Worm (Caenorhabditis elegans) whole organism, L2 larva: ENCODE results near the gene ogt-1.

ENCODE experiments used
- ZK546.5 ChIP-seq: sonication (generic microtip); optimal IDR thresholded peaks from 2 replicates; lab custom pipeline; 2017; ENCODE audit warnings: missing biosample characterization, missing genetic modification characterization
- alr-1 ChIP-seq: fragments of 150-350 bp; optimal IDR thresholded peaks from 2 replicates; lab custom pipeline; 2014; ENCODE audit warnings: missing biosample characterization, missing genetic modification characterization
- ama-1 ChIP-seq: fragments of 150-350 bp; optimal IDR thresholded peaks from 2 replicates; lab custom pipeline; 2018; ENCODE audit warnings: inconsistent platforms
- blmp-1 ChIP-seq: sonication (generic microtip); optimal IDR thresholded peaks from 2 replicates; lab custom pipeline; 2017; ENCODE audit warnings: missing genetic modification characterization, mild to moderate bottlenecking, missing compliant biosample characterization, antibody characterized with exemption, moderate library complexity; ENCODE audit not compliant: insufficient read depth
- ceh-82 ChIP-seq: fragments of 150-350 bp; optimal IDR thresholded peaks from 2 replicates; lab custom pipeline; 2014; ENCODE audit warnings: missing biosample characterization, missing genetic modification characterization
- egl-27 ChIP-seq: sonication (generic microtip); optimal IDR thresholded peaks from 3 replicates; lab custom pipeline; 2017; ENCODE audit warnings: missing biosample characterization, missing genetic modification reagents, missing genetic modification characterization
- elt-1 ChIP-seq: fragments of 150-350 bp; optimal IDR thresholded peaks from 2 replicates; lab custom pipeline; 2014; ENCODE audit warnings: missing biosample characterization, missing genetic modification characterization
- elt-3 ChIP-seq: sonication (generic microtip); optimal IDR thresholded peaks from 2 replicates; lab custom pipeline; 2017; ENCODE audit warnings: missing biosample characterization, missing genetic modification characterization
- gmeb-1 ChIP-seq: fragments of 150-350 bp; optimal IDR thresholded peaks from 2 replicates; lab custom pipeline; 2014; ENCODE audit warnings: missing biosample characterization, missing genetic modification characterization
- lin-39 ChIP-seq: fragments of 150-350 bp; optimal IDR thresholded peaks from 2 replicates; lab custom pipeline; 2014; ENCODE audit warnings: missing biosample characterization, missing genetic modification reagents, missing genetic modification characterization
- skn-1 ChIP-seq: sonication (generic microtip); optimal IDR thresholded peaks from 2 replicates; lab custom pipeline; 2017; ENCODE audit warnings: missing biosample characterization, missing genetic modification characterization
- sma-9 ChIP-seq, 2 experiments: fragments of 150-350 bp in 1 of 2; sonication (generic microtip) in 1 of 2; optimal IDR thresholded peaks; 2 replicates each; lab custom pipeline; 2014 to 2016; ENCODE audit warnings: missing genetic modification characterization in 2 of 2, mild to moderate bottlenecking in 1 of 2, missing biosample characterization in 1 of 2, missing compliant biosample characterization in 1 of 2, missing genetic modification reagents in 1 of 2, moderate library complexity in 1 of 2
- unc-62 ChIP-seq: fragments of 150-350 bp; optimal IDR thresholded peaks from 2 replicates; lab custom pipeline; 2014; ENCODE audit warnings: missing biosample characterization, missing genetic modification reagents, missing genetic modification characterization
- ztf-11 ChIP-seq: sonication (generic microtip); optimal IDR thresholded peaks from 2 replicates; lab custom pipeline; 2017; ENCODE audit warnings: missing biosample characterization, missing genetic modification characterization

DNA sequence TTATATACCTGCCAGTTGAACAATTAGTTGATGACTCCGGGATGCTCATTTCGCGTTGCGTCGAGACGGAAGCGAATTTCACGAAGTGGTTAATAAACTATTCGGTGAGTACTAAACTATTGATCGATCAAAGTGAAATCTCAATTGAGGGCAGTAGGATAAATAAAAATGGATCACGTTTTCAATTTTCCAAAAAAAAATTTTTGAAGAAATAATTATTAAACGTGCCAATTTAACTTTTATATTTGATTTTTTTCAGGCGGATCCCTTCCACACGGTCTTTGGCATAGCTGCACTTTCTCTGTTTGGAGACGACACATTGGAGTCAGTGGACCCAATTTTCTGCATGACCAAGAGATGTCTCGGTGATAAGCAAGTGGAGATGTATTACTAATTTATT, 17.6 kb downstream of the ogt-1 start, which contains the start of gene B0280.17:
- TF ChIP-seq ztf-11 (tag; lab: Kevin White, UChicago) (no peak), ama-1 (no peak), egl-27 (tag; lab: Kevin White, UChicago) (no peak), skn-1 (no peak), lin-39 (no peak), sma-9 (GFP tag; optimal IDR thresholded peaks at IDR 0.05; lab: Kevin White, UChicago) (no peak), sma-9 (tag; optimal IDR thresholded peaks at IDR 0.05; lab: Kevin White, UChicago) (no peak), elt-3 (tag; lab: Kevin White, UChicago) (no peak), elt-1 (tag; lab: Kevin White, UChicago) (no peak), ceh-82 (tag; lab: Kevin White, UChicago) (no peak), unc-62 (no peak), ZK546.5 (tag; lab: Kevin White, UChicago) (no peak), blmp-1 (tag; lab: Kevin White, UChicago) (no peak), gmeb-1 (tag; lab: Kevin White, UChicago) (no peak), alr-1 (tag; lab: Kevin White, UChicago) (no peak)
